Worm (Caenorhabditis elegans) whole organism, L3 larva: Measurements from ENCODE around the gene riok-3.

Experiments used
- ama-1 ChIP-seq: fragments of 150-350 bp; optimal IDR thresholded peaks from 2 replicates; lab custom pipeline; 2018
- ceh-82 ChIP-seq: fragments of 150-350 bp; optimal IDR thresholded peaks from 2 replicates; lab custom pipeline; 2014; ENCODE audit warnings: missing biosample characterization, missing genetic modification characterization
- egl-27 ChIP-seq: sonication (generic microtip); optimal IDR thresholded peaks from 4 replicates; lab custom pipeline; 2017; ENCODE audit warnings: missing biosample characterization, missing genetic modification reagents, missing genetic modification characterization
- elt-3 ChIP-seq, 3 experiments: fragments of 150-350 bp in 1 of 3; sonication (generic microtip) in 2 of 3; optimal IDR thresholded peaks; 2 replicates in 2 of 3; 4 replicates in 1 of 3; lab custom pipeline; 2014 to 2017; ENCODE audit warnings: missing biosample characterization in 3 of 3, missing genetic modification characterization in 3 of 3
- fos-1 ChIP-seq: fragments of 150-350 bp; optimal IDR thresholded peaks from 2 replicates; lab custom pipeline; 2014; ENCODE audit warnings: missing biosample characterization, missing genetic modification characterization
- lin-15B ChIP-seq: fragments of 150-350 bp; optimal IDR thresholded peaks from 2 replicates; lab custom pipeline; 2014; ENCODE audit warnings: missing biosample characterization, missing genetic modification characterization
- lsy-12 ChIP-seq: sonication (generic microtip); optimal IDR thresholded peaks from 2 replicates; lab custom pipeline; 2016; ENCODE audit warnings: mild to moderate bottlenecking, missing genetic modification characterization, missing compliant biosample characterization
- nhr-25 ChIP-seq: sonication (generic microtip); optimal IDR thresholded peaks from 2 replicates; lab custom pipeline; 2017; ENCODE audit warnings: missing biosample characterization, missing genetic modification characterization
- nhr-28 ChIP-seq: fragments of 150-350 bp; optimal IDR thresholded peaks from 2 replicates; lab custom pipeline; 2014; ENCODE audit warnings: missing biosample characterization, missing genetic modification characterization
- pqm-1 ChIP-seq: fragments of 150-350 bp; optimal IDR thresholded peaks from 2 replicates; lab custom pipeline; 2017; ENCODE audit warnings: missing biosample characterization, missing genetic modification characterization, inconsistent platforms
- skn-1 ChIP-seq: fragments of 150-350 bp; optimal IDR thresholded peaks from 2 replicates; lab custom pipeline; 2014; ENCODE audit warnings: missing biosample characterization, missing genetic modification characterization
- snpc-4 ChIP-seq: fragments of 150-350 bp; optimal IDR thresholded peaks from 2 replicates; lab custom pipeline; 2014; ENCODE audit warnings: missing biosample characterization, missing genetic modification characterization
- unc-39 ChIP-seq: sonication (generic microtip); optimal IDR thresholded peaks from 4 replicates; lab custom pipeline; 2017; ENCODE audit warnings: missing biosample characterization, missing genetic modification characterization
- ztf-11 ChIP-seq: fragments of 150-350 bp; optimal IDR thresholded peaks from 2 replicates; lab custom pipeline; 2014; ENCODE audit warnings: missing biosample characterization, missing genetic modification characterization

- TF ChIP-seq egl-27 (tag; lab: Kevin White, UChicago): no peak
- TF ChIP-seq lin-15B (tag; lab: Kevin White, UChicago): no peak
- no peak for TF ChIP-seq snpc-4
- TF ChIP-seq fos-1 (tag; lab: Kevin White, UChicago): no peak
- no peak for TF ChIP-seq ceh-82
- no peak for TF ChIP-seq skn-1 (tag; lab: Kevin White, UChicago)
- TF ChIP-seq ama-1 (lab: Kevin White, UChicago): no peak
- TF ChIP-seq nhr-28 (tag; lab: Kevin White, UChicago): no peak
- no peak for TF ChIP-seq elt-3 (tag; optimal IDR thresholded peaks at IDR 0.05; lab: Kevin White, UChicago)
- TF ChIP-seq nhr-25: no peak
- TF ChIP-seq ztf-11 (tag; lab: Kevin White, UChicago): no peak
- TF ChIP-seq unc-39 (tag; lab: Kevin White, UChicago): no peak
- no peak for TF ChIP-seq pqm-1
- no peak for TF ChIP-seq lsy-12
These were observed 25.7 kb downstream of the riok-3 start for ce11 chrIII:9779080-9779479.
